Worm (Caenorhabditis elegans): ENCODE results near the gene F35E8.9.

- TF ChIP-seq ztf-11 (tag; optimal IDR thresholded peaks at IDR 0.05), result no peak
- no peak for TF ChIP-seq unc-62 (GFP tag; optimal IDR thresholded peaks at IDR 0.05)
- no peak for TF ChIP-seq flh-1 (GFP tag; optimal IDR thresholded peaks at IDR 0.05)
- no peak for TF ChIP-seq blmp-1 (tag; optimal IDR thresholded peaks at IDR 0.05)
- TF ChIP-seq ces-1 (GFP tag; optimal IDR thresholded peaks at IDR 0.05), result no peak
- no peak for TF ChIP-seq nhr-12 (tag; optimal IDR thresholded peaks at IDR 0.05)
- TF ChIP-seq elt-3 (tag; optimal IDR thresholded peaks at IDR 0.05), result no peak
- TF ChIP-seq lin-13 (tag; optimal IDR thresholded peaks at IDR 0.05), result no peak
- TF ChIP-seq ham-2 (GFP tag; optimal IDR thresholded peaks at IDR 0.05), result no peak
Measured at ce11 chrV:15890115-15890514, 27.2 kb downstream of the F35E8.9 start.

Measured in whole organism, mixed stage, embryonic.